Worm (Caenorhabditis elegans) whole organism, L4 larva: ENCODE results near the gene srx-39.

Experiments used
- T20F7.1 ChIP-seq: fragments of 200-800 bp; sonication (Bioruptor generic); optimal IDR thresholded peaks from 2 replicates; lab custom pipeline; 2018; ENCODE audit warnings: mild to moderate bottlenecking, missing genetic modification characterization, missing compliant biosample characterization
- Y48G9A.11 ChIP-seq: fragments of 200-800 bp; sonication (Bioruptor generic); IDR thresholded peaks from 2 replicates; pipeline ENCODE4 v1.3.6; 2022; ENCODE audit warnings: missing genetic modification reagents, missing genetic modification characterization, missing compliant biosample characterization
- Y75B8A.6 ChIP-seq: fragments of 200-800 bp; sonication (Bioruptor generic); IDR thresholded peaks from 2 replicates; pipeline ENCODE4 v1.3.6; 2022; ENCODE audit warnings: missing genetic modification reagents, missing genetic modification characterization, missing compliant biosample characterization
- aha-1 ChIP-seq: fragments of 150-350 bp; peaks from one replicate; lab custom pipeline; 2014; ENCODE audit warnings: missing biosample characterization, missing genetic modification characterization
- arid-1 ChIP-seq: fragments of 200-800 bp; sonication (Bioruptor generic); conservative IDR thresholded peaks from 2 replicates; pipeline ENCODE4 v1.3.6; 2022; ENCODE audit warnings: missing genetic modification reagents, missing genetic modification characterization, missing compliant biosample characterization
- attf-4 ChIP-seq: sonication (generic microtip); optimal IDR thresholded peaks from 3 replicates; lab custom pipeline; 2017; ENCODE audit warnings: missing biosample characterization, missing genetic modification characterization
- ceh-28 ChIP-seq: fragments of 150-350 bp; optimal IDR thresholded peaks from 2 replicates; lab custom pipeline; 2014; ENCODE audit warnings: missing biosample characterization, missing genetic modification reagents, missing genetic modification characterization
- ces-1 ChIP-seq: fragments of 150-350 bp; sonication (generic microtip); optimal IDR thresholded peaks from 4 replicates; lab custom pipeline; 2014; ENCODE audit warnings: missing biosample characterization, missing genetic modification reagents, missing genetic modification characterization
- cey-2 ChIP-seq: sonication (generic microtip); optimal IDR thresholded peaks from 3 replicates; lab custom pipeline; 2017; ENCODE audit warnings: missing genetic modification characterization, mild to moderate bottlenecking, missing compliant biosample characterization, antibody characterized with exemption, borderline replicate concordance; ENCODE audit not compliant: insufficient read depth
- ctbp-1 ChIP-seq: fragments of 200-800 bp; sonication (Bioruptor generic); IDR thresholded peaks from 2 replicates; pipeline ENCODE4 v1.3.6; 2022; ENCODE audit warnings: missing genetic modification reagents, missing genetic modification characterization, missing compliant biosample characterization
- daf-16 ChIP-seq, 3 experiments: sonication (generic microtip); optimal IDR thresholded peaks; 2 replicates each; lab custom pipeline; 2016 to 2017; ENCODE audit warnings: missing genetic modification characterization in 3 of 3, missing genetic modification reagents in 3 of 3, mild to moderate bottlenecking in 2 of 3, missing compliant biosample characterization in 2 of 3, missing biosample characterization in 1 of 3, moderate library complexity in 1 of 3
- dve-1 ChIP-seq: sonication (generic microtip); optimal IDR thresholded peaks from 2 replicates; lab custom pipeline; 2017; ENCODE audit warnings: antibody characterized with exemption, mild to moderate bottlenecking, missing genetic modification characterization, missing compliant biosample characterization; ENCODE audit not compliant: insufficient read depth
- hlh-30 ChIP-seq: sonication (generic microtip); optimal IDR thresholded peaks from 2 replicates; lab custom pipeline; 2017; ENCODE audit warnings: antibody characterized with exemption, mild to moderate bottlenecking, missing genetic modification characterization, missing compliant biosample characterization; ENCODE audit not compliant: insufficient read depth
- jun-1 ChIP-seq: fragments of 150-350 bp; optimal IDR thresholded peaks from 2 replicates; lab custom pipeline; 2014; ENCODE audit warnings: missing biosample characterization, missing genetic modification reagents, missing genetic modification characterization
- lim-7 ChIP-seq: fragments of 200-800 bp; sonication (Bioruptor generic); IDR thresholded peaks from 2 replicates; pipeline ENCODE4 v1.3.6; 2022; ENCODE audit warnings: missing genetic modification characterization, missing compliant biosample characterization
- lin-13 ChIP-seq: fragments of 150-350 bp; optimal IDR thresholded peaks from 2 replicates; lab custom pipeline; 2014; ENCODE audit warnings: missing biosample characterization, missing genetic modification reagents, missing genetic modification characterization
- lin-39 ChIP-seq: fragments of 150-350 bp; optimal IDR thresholded peaks from 2 replicates; lab custom pipeline; 2014; ENCODE audit warnings: missing biosample characterization, missing genetic modification reagents, missing genetic modification characterization
- mdt-29 ChIP-seq: fragments of 200-800 bp; sonication (Bioruptor generic); IDR thresholded peaks from 2 replicates; pipeline ENCODE4 v1.3.6; 2022; ENCODE audit warnings: missing genetic modification reagents, missing genetic modification characterization, missing compliant biosample characterization
- mxl-2 ChIP-seq: fragments of 200-800 bp; sonication (Bioruptor generic); conservative IDR thresholded peaks from 2 replicates; pipeline ENCODE4 v1.3.6; 2022; ENCODE audit warnings: missing genetic modification reagents, missing genetic modification characterization, missing compliant biosample characterization
- nhr-237 ChIP-seq: sonication (generic microtip); optimal IDR thresholded peaks from 2 replicates; lab custom pipeline; 2017; ENCODE audit warnings: missing biosample characterization, missing genetic modification characterization
- nhr-25 ChIP-seq: sonication (generic microtip); optimal IDR thresholded peaks from 2 replicates; lab custom pipeline; 2017; ENCODE audit warnings: missing genetic modification characterization, mild to moderate bottlenecking, missing compliant biosample characterization, antibody characterized with exemption, moderate library complexity, borderline replicate concordance; ENCODE audit not compliant: insufficient read depth
- nhr-41 ChIP-seq: fragments of 200-800 bp; sonication (Bioruptor generic); IDR thresholded peaks from 2 replicates; pipeline ENCODE4 v1.3.6; 2022; ENCODE audit warnings: missing genetic modification reagents, missing genetic modification characterization, missing compliant biosample characterization
- nhr-6 ChIP-seq: fragments of 150-350 bp; optimal IDR thresholded peaks from 2 replicates; lab custom pipeline; 2014; ENCODE audit warnings: missing biosample characterization, missing genetic modification characterization
- sdz-12 ChIP-seq: fragments of 200-800 bp; sonication (Bioruptor generic); optimal IDR thresholded peaks from 2 replicates; lab custom pipeline; 2018; ENCODE audit warnings: mild to moderate bottlenecking, missing genetic modification characterization, missing compliant biosample characterization
- snpc-1.2 ChIP-seq: fragments of 200-800 bp; sonication (Bioruptor generic); IDR thresholded peaks from 2 replicates; pipeline ENCODE4 v1.3.6; 2022; ENCODE audit warnings: missing genetic modification reagents, missing genetic modification characterization, missing compliant biosample characterization
- tra-1 ChIP-seq: fragments of 200-800 bp; sonication (Bioruptor generic); IDR thresholded peaks from 2 replicates; pipeline ENCODE4 v1.3.6; 2022; ENCODE audit warnings: missing genetic modification reagents, missing genetic modification characterization, missing compliant biosample characterization
- unc-39 ChIP-seq: sonication (generic microtip); optimal IDR thresholded peaks from 2 replicates; lab custom pipeline; 2017; ENCODE audit warnings: missing biosample characterization, missing genetic modification characterization
- unc-62 ChIP-seq, 3 experiments: fragments of 150-350 bp in 1 of 3; sonication (generic microtip); optimal IDR thresholded peaks in 2 of 3; peaks in 1 of 3; 1 replicate in 1 of 3; 2 replicates in 2 of 3; lab custom pipeline; 2014 to 2017; ENCODE audit warnings: missing biosample characterization in 3 of 3, missing genetic modification characterization in 3 of 3, missing genetic modification reagents in 3 of 3, missing genotype in 1 of 3
- zip-2 ChIP-seq: fragments of 150-350 bp; optimal IDR thresholded peaks from 2 replicates; lab custom pipeline; 2014; ENCODE audit warnings: missing biosample characterization, missing genetic modification characterization

Gene srx-39

DNA sequence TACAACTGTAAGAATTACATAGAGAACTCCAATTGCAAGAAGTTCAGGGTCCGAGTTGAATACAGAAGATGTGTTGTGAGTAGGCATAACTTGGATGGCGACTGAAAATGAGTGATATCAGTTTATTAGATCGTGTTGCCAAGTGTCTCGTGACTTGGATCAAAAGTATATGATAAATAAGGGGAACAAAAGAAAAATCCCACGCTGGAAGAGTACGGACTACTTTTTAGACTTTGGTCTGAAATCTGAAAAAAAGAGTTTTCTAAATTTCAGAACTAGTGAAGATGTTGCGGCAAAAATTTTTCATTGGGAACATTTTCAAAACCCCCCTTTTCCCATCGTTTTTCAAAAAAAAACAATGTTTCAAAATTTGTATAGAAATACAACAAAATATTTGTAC, 12.0 kb upstream of the srx-39 start, which contains the start of gene srt-64:
Gene srt-64, minus strand, starts transcription at position 101 of the 400 bp plus-strand sequence.
- TF ChIP-seq zip-2 (tag; lab: Kevin White, UChicago) (no peak), nhr-41 (GFP tag; lab: Robert Waterston, UW) (no peak), unc-62 (GFP tag; optimal IDR thresholded peaks at IDR 0.05 in 1 of 2; lab: Kevin White, UChicago) (peak in 1 of 2 experiments; percentile 25), unc-62 (tag; optimal IDR thresholded peaks at IDR 0.05; lab: Kevin White, UChicago) (no peak)

DNA sequence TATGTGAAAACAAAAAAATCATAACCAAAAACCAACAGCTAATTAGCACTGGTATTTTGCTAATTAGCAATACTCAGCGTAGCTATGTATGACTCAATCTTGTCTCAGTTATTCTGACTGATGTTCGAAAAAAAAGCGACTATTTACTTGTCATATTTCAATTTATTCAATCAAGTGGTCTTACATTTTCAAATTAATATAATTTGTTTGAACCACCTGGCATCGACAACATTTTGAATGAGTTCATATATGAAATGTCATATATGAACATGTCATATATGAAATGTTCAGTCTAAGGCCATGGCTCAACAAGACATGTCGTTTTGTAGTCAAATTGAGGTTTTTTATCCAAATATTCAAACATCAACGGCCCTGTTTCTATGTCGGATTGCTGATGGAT, 7.9 kb upstream of the srx-39 start, which contains the start of gene srw-140:
Gene srw-140, plus strand, starts transcription at position 301 of the 400 bp plus-strand sequence.
- no peak for TF ChIP-seq lin-39 (tag; lab: Kevin White, UChicago)
- TF ChIP-seq aha-1 = peak; percentile 40
- TF ChIP-seq unc-62 (GFP tag; optimal IDR thresholded peaks at IDR 0.05 in 1 of 2; lab: Kevin White, UChicago) = peak in 1 of 2 experiments; percentile 35
- TF ChIP-seq unc-62 (tag; optimal IDR thresholded peaks at IDR 0.05; lab: Kevin White, UChicago) = no peak
- no peak for TF ChIP-seq Y75B8A.6
- no peak for TF ChIP-seq ctbp-1 (GFP tag; lab: Robert Waterston, UW)

DNA sequence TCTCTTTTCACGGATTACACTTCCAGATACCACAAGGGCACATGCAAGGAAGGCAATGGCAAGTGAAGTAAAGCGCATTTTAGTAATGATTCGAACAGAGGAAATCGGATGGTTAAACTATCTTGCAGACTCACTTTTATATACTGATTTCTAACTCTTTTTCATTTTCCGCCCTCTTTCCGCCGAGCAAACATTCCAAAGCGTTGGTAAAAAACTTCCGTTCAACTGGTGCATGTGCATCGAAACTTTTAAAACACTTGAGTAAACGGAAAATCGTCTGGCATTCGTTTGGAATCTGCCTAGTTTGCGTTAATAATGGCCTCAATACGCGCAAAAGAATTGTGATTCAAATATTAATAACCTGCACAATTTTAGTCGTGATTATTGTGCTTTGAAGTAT, 7.1 kb upstream of the srx-39 start, which contains the start of gene abu-7:
Gene abu-7, minus strand, starts transcription at position 101 of the 400 bp plus-strand sequence.
- no peak for TF ChIP-seq Y48G9A.11 (GFP tag; lab: Robert Waterston, UW)
- no peak for TF ChIP-seq arid-1
- TF ChIP-seq snpc-1.2 (GFP tag; lab: Robert Waterston, UW) = no peak

DNA sequence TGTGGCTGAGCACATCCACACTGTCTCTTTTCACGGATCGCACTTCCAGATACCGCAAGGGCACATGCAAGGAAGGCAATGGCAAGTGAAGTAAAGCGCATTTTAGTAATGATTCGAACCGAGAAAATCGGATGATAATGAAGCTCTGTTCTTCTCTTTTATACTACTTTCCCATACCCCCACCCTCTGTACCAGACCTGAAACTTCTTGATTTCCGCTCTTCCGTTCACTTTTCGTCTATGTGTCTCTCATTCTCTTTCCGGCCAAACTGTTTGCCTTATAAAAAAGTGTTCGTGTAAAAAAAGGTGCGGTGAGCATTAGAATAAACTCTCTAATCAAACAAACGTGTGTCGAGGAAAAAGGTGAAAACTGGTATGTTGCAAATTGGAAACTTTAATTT, 4.2 kb upstream of the srx-39 start, which contains the start of gene abu-6:
Gene abu-6, minus strand, starts transcription at position 101 of the 400 bp plus-strand sequence.
- TF ChIP-seq unc-39 (tag; lab: Kevin White, UChicago) = no peak
- no peak for TF ChIP-seq ceh-28 (tag; lab: Kevin White, UChicago)

ce11 chrV:5158302-5158701, 742 bp upstream of the srx-39 start, which contains the start of gene abu-15:
abu-15 (plus strand) TSS chrV:5158602.
- no peak for TF ChIP-seq attf-4 (tag; lab: Kevin White, UChicago)
- TF ChIP-seq lin-39 (tag; lab: Kevin White, UChicago) = no peak
- TF ChIP-seq ces-1 (GFP tag; lab: Kevin White, UChicago) = no peak
- TF ChIP-seq dve-1 (tag; lab: Kevin White, UChicago) = no peak
- TF ChIP-seq lim-7 (GFP tag; lab: Robert Waterston, UW) = 0 out of 2 replicates have a peak, but pooled peaks have one; percentile 8
- TF ChIP-seq jun-1 (tag; lab: Kevin White, UChicago) = no peak

DNA sequence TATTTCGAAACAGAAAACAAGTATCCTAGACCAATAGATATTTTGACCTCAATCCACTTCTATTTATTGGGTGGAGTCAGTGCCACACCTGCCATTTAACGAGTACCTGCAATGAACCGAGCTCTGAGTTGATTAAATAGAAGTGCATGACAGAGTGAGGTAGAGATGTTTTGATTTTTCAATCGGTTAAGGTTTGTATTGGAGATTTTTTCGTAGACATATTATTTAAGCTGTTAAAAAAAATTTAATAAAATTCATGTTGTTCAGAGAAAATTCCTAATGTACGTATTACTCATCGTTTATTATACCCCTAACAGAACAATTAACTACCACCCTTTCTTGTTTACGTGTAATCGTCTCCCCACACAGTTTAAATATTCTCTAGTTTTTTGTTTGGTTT, 2.0 kb downstream of the srx-39 start, which contains the start of gene srx-38:
Gene srx-38, minus strand, starts transcription at position 101 of the 400 bp plus-strand sequence.
- TF ChIP-seq tra-1 (GFP tag; lab: Robert Waterston, UW) = no peak
- no peak for TF ChIP-seq mxl-2 (GFP tag; lab: Robert Waterston, UW)
- TF ChIP-seq daf-16 (GFP tag; optimal IDR thresholded peaks at IDR 0.05; lab: Kevin White, UChicago) = no peak
- no peak for TF ChIP-seq daf-16 (tag; optimal IDR thresholded peaks at IDR 0.05; lab: Kevin White, UChicago)
- TF ChIP-seq nhr-237 (tag; lab: Kevin White, UChicago) = no peak
- no peak for TF ChIP-seq nhr-6
- no peak for TF ChIP-seq sdz-12 (GFP tag; lab: Kevin White, UChicago)
- no peak for TF ChIP-seq nhr-25 (tag; lab: Kevin White, UChicago)
- no peak for TF ChIP-seq ces-1 (GFP tag; lab: Kevin White, UChicago)
- no peak for TF ChIP-seq mdt-29
- TF ChIP-seq cey-2 (tag; lab: Kevin White, UChicago) = no peak
- TF ChIP-seq hlh-30 (tag; lab: Kevin White, UChicago) = no peak
- TF ChIP-seq lin-13 (GFP tag; lab: Kevin White, UChicago) = no peak
- no peak for TF ChIP-seq T20F7.1 (GFP tag; lab: Kevin White, UChicago)
